Worm (Caenorhabditis elegans) whole organism, young adult: ENCODE data around the gene K02E10.5.

Source experiments
- C17E4.6 ChIP-seq: fragments of 200-800 bp; sonication (Bioruptor generic); IDR thresholded peaks from 2 replicates; pipeline ENCODE4 v1.3.6; 2022; ENCODE audit warnings: missing genetic modification reagents, missing genetic modification characterization, missing compliant biosample characterization
- F49E8.2 ChIP-seq: sonication (generic microtip); optimal IDR thresholded peaks from 3 replicates; lab custom pipeline; 2017; ENCODE audit warnings: missing genetic modification characterization, mild to moderate bottlenecking, missing compliant biosample characterization, antibody characterized with exemption, moderate library complexity; ENCODE audit not compliant: insufficient read depth
- akir-1 ChIP-seq: fragments of 200-800 bp; sonication (Bioruptor generic); optimal IDR thresholded peaks from 2 replicates; lab custom pipeline; 2018; ENCODE audit warnings: mild to moderate bottlenecking, missing genetic modification characterization, moderate library complexity, missing compliant biosample characterization
- cebp-1 ChIP-seq, 2 experiments: fragments of 200-800 bp in 1 of 2; sonication (Bioruptor generic) in 1 of 2; sonication (generic microtip) in 1 of 2; IDR thresholded peaks in 1 of 2; optimal IDR thresholded peaks in 1 of 2; 2 replicates each; pipeline versions ENCODE4 v1.3.6 to Lab custom; 2017 to 2022; ENCODE audit warnings: missing compliant biosample characterization in 2 of 2, missing genetic modification characterization in 2 of 2, mild to moderate bottlenecking in 1 of 2, missing genetic modification reagents in 1 of 2, moderate library complexity in 1 of 2
- dpff-1 ChIP-seq: sonication (generic microtip); optimal IDR thresholded peaks from 2 replicates; lab custom pipeline; 2017; ENCODE audit warnings: mild to moderate bottlenecking, missing genetic modification characterization, missing compliant biosample characterization
- hmg-20 ChIP-seq: fragments of 200-800 bp; sonication (Bioruptor generic); IDR thresholded peaks from 2 replicates; pipeline ENCODE4 v1.3.6; 2022; ENCODE audit warnings: missing genetic modification reagents, missing genetic modification characterization, missing compliant biosample characterization
- pha-4 ChIP-seq: fragments of 150-350 bp; sonication (generic microtip); optimal IDR thresholded peaks from 2 replicates; lab custom pipeline; 2014; ENCODE audit warnings: missing biosample characterization, missing genetic modification reagents, missing genetic modification characterization
- sptf-2 ChIP-seq: fragments of 200-800 bp; sonication (Bioruptor generic); optimal IDR thresholded peaks from 2 replicates; lab custom pipeline; 2018; ENCODE audit warnings: mild to moderate bottlenecking, missing genetic modification characterization, missing compliant biosample characterization
- ztf-18 ChIP-seq: sonication (generic microtip); optimal IDR thresholded peaks from 2 replicates; lab custom pipeline; 2016; ENCODE audit warnings: missing genotype, mild to moderate bottlenecking, missing genetic modification characterization, missing compliant biosample characterization
- ztf-28 ChIP-seq: fragments of 200-800 bp; sonication (Bioruptor generic); IDR thresholded peaks from 2 replicates; pipeline ENCODE4 v1.3.6; 2022; ENCODE audit warnings: missing genetic modification reagents, missing genetic modification characterization, missing compliant biosample characterization

DNA sequence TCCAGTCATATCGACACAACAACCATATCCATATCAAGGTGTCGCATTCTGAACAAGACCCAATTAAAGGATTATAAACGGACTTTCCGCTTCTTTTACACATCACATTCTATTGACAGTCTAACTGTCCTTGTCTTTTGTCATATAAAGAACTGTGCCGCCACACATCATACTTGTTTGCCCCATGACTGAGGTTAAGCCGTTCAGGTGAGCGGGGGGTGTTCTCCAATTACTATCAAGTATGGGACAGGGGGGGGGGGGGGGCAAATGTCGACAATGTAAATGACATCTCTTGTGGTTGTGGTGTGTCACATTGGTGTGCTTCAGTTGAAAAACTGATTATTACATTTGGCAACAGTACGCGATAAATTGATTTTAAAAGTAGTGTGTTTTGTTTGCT lies 44.9 kb downstream of the K02E10.5 start:
- TF ChIP-seq sptf-2 (GFP tag; lab: Kevin White, UChicago) (no peak), hmg-20 (GFP tag; lab: Robert Waterston, UW) (no peak), C17E4.6 (no peak), pha-4 (tag; lab: Kevin White, UChicago) (no peak), akir-1 (no peak), dpff-1 (no peak), ztf-28 (GFP tag; lab: Robert Waterston, UW) (no peak), ztf-18 (tag; lab: Kevin White, UChicago) (no peak), F49E8.2 (tag; lab: Kevin White, UChicago) (no peak), cebp-1 (GFP tag; IDR thresholded peaks at IDR 0.05; lab: Robert Waterston, UW) (no peak), cebp-1 (tag; optimal IDR thresholded peaks at IDR 0.05; lab: Kevin White, UChicago) (peak; percentile 22)
